Fruit fly (Drosophila melanogaster) whole organism, adult: ENCODE measurements around the gene Tango14.

Experiments used
- CG14711 ChIP-seq: fragments of 200-800 bp; sonication (Bioruptor generic); optimal IDR thresholded peaks from 2 replicates; lab custom pipeline; 2018; ENCODE audit warnings: missing biosample characterization, mild to moderate bottlenecking, missing genetic modification characterization, moderate library complexity
- CG1620 ChIP-seq: fragments of 200-800 bp; sonication (Bioruptor generic); optimal IDR thresholded peaks from 2 replicates; lab custom pipeline; 2016; ENCODE audit warnings: missing biosample characterization, missing genetic modification characterization
- CG5204 ChIP-seq: fragments of 200-800 bp; sonication (Bioruptor generic); optimal IDR thresholded peaks from 2 replicates; lab custom pipeline; 2016; ENCODE audit warnings: missing biosample characterization, missing genetic modification characterization
- Clk ChIP-seq: fragments of 200-800 bp; sonication (Bioruptor generic); optimal IDR thresholded peaks from 2 replicates; lab custom pipeline; 2017; ENCODE audit warnings: missing biosample characterization, missing genetic modification characterization
- Hr96 ChIP-seq: fragments of 200-800 bp; sonication (Bioruptor generic); optimal IDR thresholded peaks from 2 replicates; lab custom pipeline; 2016; ENCODE audit warnings: missing biosample characterization, missing genetic modification characterization
- tj ChIP-seq: fragments of 200-800 bp; sonication (Bioruptor generic); optimal IDR thresholded peaks from 3 replicates; lab custom pipeline; 2017; ENCODE audit warnings: missing biosample characterization, mild to moderate bottlenecking, missing genetic modification characterization, moderate library complexity

dm6 chr2L:1202445-1202844 lies 44.0 kb downstream of the Tango14 start:
- TF ChIP-seq tj (GFP tag; lab: Kevin White, UChicago): no peak
- no peak for TF ChIP-seq CG5204 (GFP tag; lab: Kevin White, UChicago)
- TF ChIP-seq Clk (GFP tag; lab: Kevin White, UChicago): no peak
- no peak for TF ChIP-seq Hr96 (GFP tag; lab: Kevin White, UChicago)
- no peak for TF ChIP-seq CG14711 (tag; lab: Kevin White, UChicago)
- TF ChIP-seq CG1620 (GFP tag; lab: Kevin White, UChicago): no peak
